Worm (Caenorhabditis elegans) whole organism, L1 larva: ENCODE data around the gene F56D2.5.

Experiments
- C34B4.2 ChIP-seq: sonication (generic microtip); optimal IDR thresholded peaks from 2 replicates; lab custom pipeline; 2017; ENCODE audit warnings: mild to moderate bottlenecking, missing genetic modification characterization, missing compliant biosample characterization
- F16B12.6 ChIP-seq: fragments of 150-350 bp; optimal IDR thresholded peaks from 2 replicates; lab custom pipeline; 2014; ENCODE audit warnings: missing biosample characterization, missing genetic modification characterization
- alr-1 ChIP-seq: fragments of 200-800 bp; sonication (Bioruptor generic); optimal IDR thresholded peaks from 2 replicates; lab custom pipeline; 2018; ENCODE audit warnings: borderline replicate concordance, mild to moderate bottlenecking, missing genetic modification characterization, missing compliant biosample characterization
- ces-1 ChIP-seq: fragments of 150-350 bp; optimal IDR thresholded peaks from 2 replicates; lab custom pipeline; 2014; ENCODE audit warnings: missing biosample characterization, missing genetic modification reagents, missing genetic modification characterization
- dpl-1 ChIP-seq, 3 experiments: fragments of 150-350 bp in 2 of 3; sonication (generic microtip) in 1 of 3; optimal IDR thresholded peaks; 2 replicates each; lab custom pipeline; 2014 to 2017; ENCODE audit warnings: missing biosample characterization in 3 of 3, missing genetic modification characterization in 3 of 3, missing genetic modification reagents in 3 of 3
- efl-1 ChIP-seq, 4 experiments: fragments of 150-350 bp; optimal IDR thresholded peaks in 3 of 4; peaks in 1 of 4; 1 replicate in 1 of 4; 2 replicates in 3 of 4; lab custom pipeline; 2014; ENCODE audit warnings: missing biosample characterization in 2 of 4, missing genetic modification characterization in 2 of 4, missing genetic modification reagents in 2 of 4
- egl-13 ChIP-seq: sonication (generic microtip); optimal IDR thresholded peaks from 2 replicates; lab custom pipeline; 2016; ENCODE audit warnings: missing genotype, missing genetic modification reagents, missing genetic modification characterization, missing compliant biosample characterization
- elt-2 ChIP-seq: sonication (generic microtip); optimal IDR thresholded peaks from 2 replicates; lab custom pipeline; 2016; ENCODE audit warnings: missing genetic modification characterization, mild to moderate bottlenecking, inconsistent platforms, missing compliant biosample characterization, missing genetic modification reagents
- ets-5 ChIP-seq: fragments of 200-800 bp; sonication (Bioruptor generic); IDR thresholded peaks from 2 replicates; pipeline ENCODE4 v1.3.6; 2022; ENCODE audit warnings: missing genetic modification characterization, missing compliant biosample characterization
- fkh-10 ChIP-seq: sonication (generic microtip); optimal IDR thresholded peaks from 2 replicates; lab custom pipeline; 2017; ENCODE audit warnings: missing biosample characterization, missing genetic modification reagents, missing genetic modification characterization
- fkh-4 ChIP-seq: sonication (generic microtip); optimal IDR thresholded peaks from 2 replicates; lab custom pipeline; 2016; ENCODE audit warnings: missing compliant biosample characterization, missing genetic modification characterization, borderline replicate concordance
- fkh-8 ChIP-seq: sonication (generic microtip); optimal IDR thresholded peaks from 2 replicates; lab custom pipeline; 2016; ENCODE audit warnings: mild to moderate bottlenecking, missing genetic modification characterization, missing compliant biosample characterization
- grh-1 ChIP-seq: fragments of 200-800 bp; sonication (Bioruptor generic); IDR thresholded peaks from 2 replicates; pipeline ENCODE4 v1.3.6; 2022; ENCODE audit warnings: missing genetic modification reagents, missing genetic modification characterization, missing compliant biosample characterization
- hlh-4 ChIP-seq: sonication (generic microtip); optimal IDR thresholded peaks from 2 replicates; lab custom pipeline; 2016; ENCODE audit warnings: mild to moderate bottlenecking, missing genetic modification characterization, missing compliant biosample characterization
- hpl-2 ChIP-seq: fragments of 150-350 bp; optimal IDR thresholded peaks from 2 replicates; lab custom pipeline; 2014; ENCODE audit warnings: missing biosample characterization, missing genetic modification reagents, missing genetic modification characterization
- isw-1 ChIP-seq: fragments of 200-800 bp; sonication (Bioruptor generic); IDR thresholded peaks from 2 replicates; pipeline ENCODE4 v1.3.6; 2022; ENCODE audit warnings: missing genetic modification characterization, missing compliant biosample characterization
- lin-13 ChIP-seq: fragments of 150-350 bp; optimal IDR thresholded peaks from 2 replicates; lab custom pipeline; 2014; ENCODE audit warnings: missing biosample characterization, missing genetic modification reagents, missing genetic modification characterization
- lin-14 ChIP-seq: fragments of 200-800 bp; sonication (Bioruptor generic); optimal IDR thresholded peaks from 2 replicates; lab custom pipeline; 2018; ENCODE audit warnings: mild to moderate bottlenecking, missing genetic modification characterization, moderate library complexity, missing compliant biosample characterization
- lin-15B ChIP-seq: fragments of 150-350 bp; sonication (generic microtip); optimal IDR thresholded peaks from 3 replicates; lab custom pipeline; 2014; ENCODE audit warnings: missing biosample characterization, missing genetic modification characterization
- lin-35 ChIP-seq, 2 experiments: fragments of 150-350 bp; optimal IDR thresholded peaks; 2 replicates each; lab custom pipeline; 2014; ENCODE audit warnings: missing biosample characterization in 2 of 2, missing genetic modification characterization in 2 of 2, missing genetic modification reagents in 2 of 2
- lin-39 ChIP-seq: fragments of 150-350 bp; optimal IDR thresholded peaks from 2 replicates; lab custom pipeline; 2014; ENCODE audit warnings: missing biosample characterization, missing genetic modification reagents, missing genetic modification characterization
- lsy-2 ChIP-seq, 2 experiments: fragments of 150-350 bp; optimal IDR thresholded peaks; 2 replicates each; lab custom pipeline; 2014; ENCODE audit warnings: missing biosample characterization in 2 of 2, missing genetic modification characterization in 2 of 2
- mab-9 ChIP-seq: fragments of 200-800 bp; sonication (Bioruptor generic); IDR thresholded peaks from 2 replicates; pipeline ENCODE4 v1.3.6; 2022; ENCODE audit warnings: missing genetic modification reagents, missing genetic modification characterization, missing compliant biosample characterization
- mdl-1 ChIP-seq, 2 experiments: fragments of 150-350 bp; optimal IDR thresholded peaks; 2 replicates each; lab custom pipeline; 2014 to 2017; ENCODE audit warnings: missing biosample characterization in 2 of 2, missing genetic modification characterization in 2 of 2, inconsistent platforms in 1 of 2
- mep-1 ChIP-seq: fragments of 150-350 bp; optimal IDR thresholded peaks from 2 replicates; lab custom pipeline; 2014; ENCODE audit warnings: missing biosample characterization, missing genetic modification characterization
- nhr-19 ChIP-seq: fragments of 200-800 bp; sonication (Bioruptor generic); conservative IDR thresholded peaks from 2 replicates; pipeline ENCODE4 v1.3.6; 2022; ENCODE audit warnings: missing genetic modification characterization, missing compliant biosample characterization
- nhr-20 ChIP-seq: sonication (generic microtip); optimal IDR thresholded peaks from 2 replicates; lab custom pipeline; 2016; ENCODE audit warnings: mild to moderate bottlenecking, missing genetic modification characterization, missing compliant biosample characterization
- nhr-28 ChIP-seq: fragments of 150-350 bp; optimal IDR thresholded peaks from 2 replicates; lab custom pipeline; 2014; ENCODE audit warnings: missing biosample characterization, missing genetic modification characterization
- nhr-47 ChIP-seq: sonication (generic microtip); optimal IDR thresholded peaks from 2 replicates; lab custom pipeline; 2016; ENCODE audit warnings: mild to moderate bottlenecking, missing genetic modification characterization, moderate library complexity, missing compliant biosample characterization
- nhr-76 ChIP-seq: sonication (generic microtip); optimal IDR thresholded peaks from 2 replicates; lab custom pipeline; 2017; ENCODE audit warnings: missing biosample characterization, missing genetic modification characterization
- nhr-77 ChIP-seq: fragments of 150-350 bp; optimal IDR thresholded peaks from 2 replicates; lab custom pipeline; 2014; ENCODE audit warnings: missing biosample characterization, missing genetic modification characterization
- nhr-90 ChIP-seq: sonication (generic microtip); optimal IDR thresholded peaks from 2 replicates; lab custom pipeline; 2016; ENCODE audit warnings: mild to moderate bottlenecking, missing genetic modification characterization, missing compliant biosample characterization; ENCODE audit not compliant: poor library complexity
- pag-3 ChIP-seq: sonication (generic microtip); optimal IDR thresholded peaks from 2 replicates; lab custom pipeline; 2017; ENCODE audit warnings: missing genetic modification characterization, mild to moderate bottlenecking, missing compliant biosample characterization, antibody characterized with exemption, borderline replicate concordance; ENCODE audit not compliant: insufficient read depth
- pax-3 ChIP-seq: fragments of 200-800 bp; sonication (Bioruptor generic); optimal IDR thresholded peaks from 2 replicates; lab custom pipeline; 2018; ENCODE audit warnings: mild to moderate bottlenecking, missing genetic modification characterization, moderate library complexity, missing compliant biosample characterization
- pqm-1 ChIP-seq: sonication (generic microtip); optimal IDR thresholded peaks from 3 replicates; lab custom pipeline; 2017; ENCODE audit warnings: missing biosample characterization, missing genetic modification characterization
- skn-1 ChIP-seq: fragments of 150-350 bp; optimal IDR thresholded peaks from 2 replicates; lab custom pipeline; 2014; ENCODE audit warnings: missing biosample characterization, missing genetic modification characterization
- snu-23 ChIP-seq: sonication (generic microtip); optimal IDR thresholded peaks from 2 replicates; lab custom pipeline; 2016; ENCODE audit warnings: missing genetic modification characterization, missing compliant biosample characterization
- sptf-1 ChIP-seq: fragments of 150-350 bp; optimal IDR thresholded peaks from 2 replicates; lab custom pipeline; 2014; ENCODE audit warnings: missing biosample characterization, missing genetic modification characterization
- sup-37 ChIP-seq: fragments of 200-800 bp; sonication (Bioruptor generic); optimal IDR thresholded peaks from 2 replicates; lab custom pipeline; 2018; ENCODE audit warnings: mild to moderate bottlenecking, missing genetic modification characterization, missing compliant biosample characterization
- swsn-7 ChIP-seq: sonication (generic microtip); optimal IDR thresholded peaks from 2 replicates; lab custom pipeline; 2016; ENCODE audit warnings: missing genetic modification characterization, missing compliant biosample characterization
- tbx-2 ChIP-seq: sonication (generic microtip); optimal IDR thresholded peaks from 2 replicates; lab custom pipeline; 2016; ENCODE audit warnings: missing genetic modification characterization, missing compliant biosample characterization
- unc-130 ChIP-seq: fragments of 150-350 bp; optimal IDR thresholded peaks from 2 replicates; lab custom pipeline; 2017; ENCODE audit warnings: missing biosample characterization, missing genetic modification characterization, inconsistent platforms
- unc-30 ChIP-seq: sonication (generic microtip); optimal IDR thresholded peaks from 2 replicates; lab custom pipeline; 2017; ENCODE audit warnings: missing biosample characterization, missing genetic modification characterization
- unc-62 ChIP-seq: fragments of 150-350 bp; optimal IDR thresholded peaks from 2 replicates; lab custom pipeline; 2014; ENCODE audit warnings: missing biosample characterization, missing genetic modification reagents, missing genetic modification characterization
- unc-86 ChIP-seq: sonication (generic microtip); optimal IDR thresholded peaks from 2 replicates; lab custom pipeline; 2016; ENCODE audit warnings: missing genetic modification characterization, missing compliant biosample characterization
- unc-98 ChIP-seq: fragments of 200-800 bp; sonication (Bioruptor generic); IDR thresholded peaks from 2 replicates; pipeline ENCODE4 v1.3.6; 2022; ENCODE audit warnings: missing genetic modification characterization, missing compliant biosample characterization
- vab-15 ChIP-seq: sonication (generic microtip); optimal IDR thresholded peaks from 2 replicates; lab custom pipeline; 2017; ENCODE audit warnings: missing genotype, mild to moderate bottlenecking, missing genetic modification characterization, missing compliant biosample characterization
- xbp-1 ChIP-seq: sonication (generic microtip); optimal IDR thresholded peaks from 2 replicates; lab custom pipeline; 2016; ENCODE audit warnings: missing genetic modification characterization, missing compliant biosample characterization
- zip-4 ChIP-seq: fragments of 200-800 bp; sonication (Bioruptor generic); optimal IDR thresholded peaks from 2 replicates; lab custom pipeline; 2018; ENCODE audit warnings: mild to moderate bottlenecking, missing genetic modification characterization, moderate library complexity, missing compliant biosample characterization

Gene F56D2.5

ce11 chrIII:5553098-5553497 is 28.1 kb downstream of the F56D2.5 start (continued):
- TF ChIP-seq snu-23 (GFP tag; lab: Kevin White, UChicago) (peak; percentile 28), nhr-19 (peak; percentile 28; the same call in 1 of the 2 replicates), tbx-2 (no peak), efl-1 (optimal IDR thresholded peaks at IDR 0.05; lab: Kevin White, UChicago) (no peak), efl-1 (GFP tag; optimal IDR thresholded peaks at IDR 0.05 in 1 of 2; lab: Kevin White, UChicago) (peak in 1 of 2 experiments; percentile 84), lsy-2 (tag; optimal IDR thresholded peaks at IDR 0.05; lab: Kevin White, UChicago) (peak in 1 of 2 experiments; percentile 24)

DNA sequence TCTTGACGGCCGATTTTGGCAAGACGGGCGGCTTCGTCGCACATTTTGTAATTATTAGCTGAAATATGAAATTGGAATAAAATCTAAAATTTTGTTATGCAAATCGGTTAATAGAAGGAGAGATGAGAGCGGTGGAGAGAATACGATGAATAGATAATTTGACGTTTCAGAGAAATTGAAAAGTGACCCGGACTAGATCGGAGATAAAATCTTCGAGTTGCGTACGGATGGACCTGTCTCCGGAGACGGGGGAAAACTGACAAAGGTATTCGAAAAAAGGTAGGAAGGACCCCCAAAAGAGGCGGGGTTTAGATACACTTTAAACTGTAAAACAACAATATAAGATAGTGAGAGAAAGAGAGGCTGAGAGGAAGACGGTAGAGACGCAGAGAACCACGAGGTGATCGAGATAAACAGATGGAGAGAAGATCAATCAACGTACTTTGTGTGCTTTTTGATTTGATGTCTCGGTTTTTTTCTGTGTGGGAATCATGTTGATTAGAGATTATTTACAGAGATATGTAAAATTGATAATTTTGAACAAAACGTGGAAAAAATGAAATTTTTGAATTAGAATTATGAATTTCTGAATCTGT is 29.0 kb downstream of the F56D2.5 start, which contains the start of gene F09F7.6:
F09F7.6 (minus strand) TSS at position 64 of the 596 bp plus-strand sequence.
- no peak for TF ChIP-seq C34B4.2 (tag; lab: Kevin White, UChicago)
- peak; percentile 93 for TF ChIP-seq snu-23 (GFP tag; lab: Kevin White, UChicago)
- TF ChIP-seq sup-37 (GFP tag; lab: Kevin White, UChicago) = no peak
- TF ChIP-seq alr-1 = no peak
- TF ChIP-seq nhr-20 (tag; lab: Kevin White, UChicago) = peak; percentile 97
- no peak for TF ChIP-seq skn-1 (tag; lab: Kevin White, UChicago)
- TF ChIP-seq isw-1 (GFP tag; lab: Robert Waterston, UW) = no peak
- TF ChIP-seq nhr-19 = peak; percentile 98
- peak in 2 of 3 experiments; percentile 21 to 42 for TF ChIP-seq dpl-1 (GFP tag; optimal IDR thresholded peaks at IDR 0.05; lab: Kevin White, UChicago)
- TF ChIP-seq mep-1 (tag; lab: Kevin White, UChicago) = peak; percentile 18
- peak; percentile 81 for TF ChIP-seq tbx-2
- TF ChIP-seq mab-9 = no peak
- TF ChIP-seq lin-35 (GFP tag; optimal IDR thresholded peaks at IDR 0.05; lab: Kevin White, UChicago) = peak; percentile 41 to 81
- no peak for TF ChIP-seq unc-86 (tag; lab: Kevin White, UChicago)
- TF ChIP-seq fkh-4 (tag; lab: Kevin White, UChicago) = no peak
- peak; percentile 62 for TF ChIP-seq nhr-47 (tag; lab: Kevin White, UChicago)
- TF ChIP-seq nhr-90 = peak; percentile 81
- TF ChIP-seq egl-13 (tag; lab: Kevin White, UChicago) = no peak
- TF ChIP-seq mdl-1 (tag; optimal IDR thresholded peaks at IDR 0.05; lab: Kevin White, UChicago) = peak in 1 of 2 experiments; percentile 96
- no peak for TF ChIP-seq ces-1 (GFP tag; lab: Kevin White, UChicago)
- TF ChIP-seq sptf-1 = no peak
- no peak for TF ChIP-seq nhr-76 (tag; lab: Kevin White, UChicago)
- TF ChIP-seq lin-14 (GFP tag; lab: Kevin White, UChicago) = peak; percentile 89
- TF ChIP-seq ets-5 (GFP tag; lab: Robert Waterston, UW) = no peak
- no peak for TF ChIP-seq nhr-28 (tag; lab: Kevin White, UChicago)
- TF ChIP-seq grh-1 (GFP tag; lab: Robert Waterston, UW) = peak; percentile 53; the same call in 1 of the 2 replicates
- TF ChIP-seq nhr-77 (tag; lab: Kevin White, UChicago) = no peak
- TF ChIP-seq pqm-1 (tag; lab: Kevin White, UChicago) = no peak
- TF ChIP-seq pag-3 = no peak
- no peak for TF ChIP-seq lin-15B
- peak; percentile 46 for TF ChIP-seq swsn-7 (tag; lab: Kevin White, UChicago)
- peak; percentile 74 for TF ChIP-seq elt-2 (tag; lab: Kevin White, UChicago)
- TF ChIP-seq unc-98 (GFP tag; lab: Robert Waterston, UW) = no peak
- TF ChIP-seq vab-15 (tag; lab: Kevin White, UChicago) = peak; percentile 50
- peak; percentile 25 for TF ChIP-seq lin-39
- TF ChIP-seq fkh-10 = no peak
- no peak for TF ChIP-seq unc-62 (GFP tag; lab: Kevin White, UChicago)
- no peak for TF ChIP-seq zip-4 (GFP tag; lab: Kevin White, UChicago)
- TF ChIP-seq hpl-2 (GFP tag; lab: Kevin White, UChicago) = no peak
- TF ChIP-seq lin-13 (GFP tag; lab: Kevin White, UChicago) = peak; percentile 4
- TF ChIP-seq unc-130 (tag; lab: Kevin White, UChicago) = peak; percentile 89
- no peak for TF ChIP-seq pax-3 (tag; lab: Kevin White, UChicago)
- no peak for TF ChIP-seq fkh-8 (tag; lab: Kevin White, UChicago)
- TF ChIP-seq hlh-4 = no peak
- no peak for TF ChIP-seq unc-30 (tag; lab: Kevin White, UChicago)
- peak; percentile 27 for TF ChIP-seq xbp-1 (tag; lab: Kevin White, UChicago)
- no peak for TF ChIP-seq F16B12.6 (tag; lab: Kevin White, UChicago)
